Worm (Caenorhabditis elegans) whole organism, L2 larva: ENCODE measurements around the gene nstp-8.

ENCODE experiments used
- aly-2 ChIP-seq: fragments of 150-350 bp; optimal IDR thresholded peaks from 2 replicates; lab custom pipeline; 2014; ENCODE audit warnings: missing biosample characterization, missing genetic modification characterization
- ceh-16 ChIP-seq: fragments of 150-350 bp; optimal IDR thresholded peaks from 2 replicates; lab custom pipeline; 2014; ENCODE audit warnings: missing biosample characterization, missing genetic modification characterization
- fos-1 ChIP-seq: fragments of 150-350 bp; optimal IDR thresholded peaks from 2 replicates; lab custom pipeline; 2014; ENCODE audit warnings: missing biosample characterization, missing genetic modification characterization
- lin-39 ChIP-seq: fragments of 150-350 bp; optimal IDR thresholded peaks from 2 replicates; lab custom pipeline; 2014; ENCODE audit warnings: missing biosample characterization, missing genetic modification reagents, missing genetic modification characterization
- lsy-2 ChIP-seq, 2 experiments: fragments of 150-350 bp in 1 of 2; sonication (generic microtip) in 1 of 2; optimal IDR thresholded peaks; 2 replicates each; lab custom pipeline; 2014 to 2017; ENCODE audit warnings: missing biosample characterization in 2 of 2, missing genetic modification characterization in 2 of 2
- nhr-12 ChIP-seq: fragments of 150-350 bp; optimal IDR thresholded peaks from 2 replicates; lab custom pipeline; 2014; ENCODE audit warnings: missing biosample characterization, missing genetic modification characterization
- nhr-237 ChIP-seq: fragments of 150-350 bp; optimal IDR thresholded peaks from 2 replicates; lab custom pipeline; 2014; ENCODE audit warnings: missing biosample characterization, missing genetic modification characterization
- nhr-25 ChIP-seq: fragments of 150-350 bp; sonication (generic microtip); optimal IDR thresholded peaks from 3 replicates; lab custom pipeline; 2014; ENCODE audit warnings: missing biosample characterization, missing genetic modification characterization
- skn-1 ChIP-seq: sonication (generic microtip); optimal IDR thresholded peaks from 2 replicates; lab custom pipeline; 2017; ENCODE audit warnings: missing biosample characterization, missing genetic modification characterization
- unc-55 ChIP-seq: fragments of 150-350 bp; sonication (generic microtip); optimal IDR thresholded peaks from 3 replicates; lab custom pipeline; 2014; ENCODE audit warnings: missing biosample characterization, missing genetic modification reagents, missing genetic modification characterization
- unc-62 ChIP-seq: fragments of 150-350 bp; optimal IDR thresholded peaks from 2 replicates; lab custom pipeline; 2014; ENCODE audit warnings: missing biosample characterization, missing genetic modification reagents, missing genetic modification characterization

- no peak for TF ChIP-seq unc-62 (GFP tag; lab: Kevin White, UChicago)
- TF ChIP-seq aly-2 (tag; lab: Kevin White, UChicago), result no peak
- no peak for TF ChIP-seq nhr-237
- TF ChIP-seq nhr-12, result no peak
- TF ChIP-seq nhr-25 (tag; lab: Kevin White, UChicago), result no peak
- no peak for TF ChIP-seq skn-1 (tag; lab: Kevin White, UChicago)
- TF ChIP-seq lsy-2 (tag; optimal IDR thresholded peaks at IDR 0.05; lab: Kevin White, UChicago), result no peak
- no peak for TF ChIP-seq fos-1 (tag; lab: Kevin White, UChicago)
- TF ChIP-seq ceh-16 (tag; lab: Kevin White, UChicago), result no peak
- TF ChIP-seq unc-55 (GFP tag; lab: Kevin White, UChicago), result no peak
- TF ChIP-seq lin-39 (tag; lab: Kevin White, UChicago), result no peak
Measured at ce11 chrV:2187864-2188345, 27.5 kb upstream of the nstp-8 start, which contains the start of gene Y5H2B.3.
